Worm (Caenorhabditis elegans) whole organism, L4 larva: ENCODE results near the gene C08B6.6.

Experiments
- aly-2 ChIP-seq: sonication (generic microtip); optimal IDR thresholded peaks from 2 replicates; lab custom pipeline; 2018; ENCODE audit warnings: missing biosample characterization, missing genetic modification characterization
- nhr-25 ChIP-seq: sonication (generic microtip); optimal IDR thresholded peaks from 2 replicates; lab custom pipeline; 2017; ENCODE audit warnings: missing genetic modification characterization, mild to moderate bottlenecking, missing compliant biosample characterization, antibody characterized with exemption, moderate library complexity, borderline replicate concordance; ENCODE audit not compliant: insufficient read depth
- nhr-28 ChIP-seq: fragments of 150-350 bp; optimal IDR thresholded peaks from 2 replicates; lab custom pipeline; 2014; ENCODE audit warnings: missing biosample characterization, missing genetic modification characterization
- unc-62 ChIP-seq, 3 experiments: fragments of 150-350 bp in 1 of 3; sonication (generic microtip); optimal IDR thresholded peaks in 2 of 3; peaks in 1 of 3; 1 replicate in 1 of 3; 2 replicates in 2 of 3; lab custom pipeline; 2014 to 2017; ENCODE audit warnings: missing biosample characterization in 3 of 3, missing genetic modification characterization in 3 of 3, missing genetic modification reagents in 3 of 3, missing genotype in 1 of 3

DNA sequence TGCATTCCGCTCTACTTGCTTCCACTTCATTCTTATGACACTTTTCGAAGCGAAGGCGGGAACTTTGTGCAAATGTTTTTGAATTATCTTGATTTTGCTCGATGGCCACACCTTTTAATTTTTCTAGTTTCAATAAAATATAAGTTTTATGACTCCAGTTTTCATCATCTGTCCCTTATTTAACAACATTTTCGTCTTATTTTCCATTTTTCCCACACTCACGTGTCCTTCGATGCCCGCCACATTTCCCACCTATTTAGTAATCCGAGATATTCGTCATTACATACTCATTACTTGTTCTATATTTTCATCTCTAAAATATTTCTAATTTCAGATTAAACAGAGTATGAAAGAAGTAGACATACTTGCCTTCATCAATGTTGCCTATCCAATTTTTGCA is 29.1 kb upstream of the C08B6.6 start, which contains the start of gene srd-49:
- TF ChIP-seq unc-62 (GFP tag; optimal IDR thresholded peaks at IDR 0.05 in 1 of 2; lab: Kevin White, UChicago) (no peak), unc-62 (tag; optimal IDR thresholded peaks at IDR 0.05; lab: Kevin White, UChicago) (no peak), nhr-25 (no peak), aly-2 (tag; lab: Kevin White, UChicago) (no peak), nhr-28 (tag; lab: Kevin White, UChicago) (no peak)
